Fruit fly (Drosophila melanogaster): ENCODE data around the gene CG32563.

CG32563 gene

dm6 chrX:17229475-17230169, 21.4 kb downstream of the CG32563 start (continued):
- TF ChIP-seq CG6175 (GFP tag; IDR thresholded peaks at IDR 0.05): no peak
- no peak for TF ChIP-seq MESR4 (GFP tag; optimal IDR thresholded peaks at IDR 0.05)
- TF ChIP-seq Xbp1 (GFP tag; optimal IDR thresholded peaks at IDR 0.05): peak; percentile 34
- no peak for TF ChIP-seq Elba2 (GFP tag; optimal IDR thresholded peaks at IDR 0.05)
- no peak for TF ChIP-seq CG6272 (GFP tag; IDR thresholded peaks at IDR 0.05)
- no peak for TF ChIP-seq otp (GFP tag; IDR thresholded peaks at IDR 0.05)
- no peak for TF ChIP-seq CG13296 (GFP tag; optimal IDR thresholded peaks at IDR 0.05)
- no peak for TF ChIP-seq salm (tag; optimal IDR thresholded peaks at IDR 0.05)
- peak; percentile 34 for TF ChIP-seq Abd-B (GFP tag; optimal IDR thresholded peaks at IDR 0.05)
- TF ChIP-seq Sry-δ (GFP tag; optimal IDR thresholded peaks at IDR 0.05): no peak
- TF ChIP-seq CG5245 (GFP tag; optimal IDR thresholded peaks at IDR 0.05): no peak
- TF ChIP-seq dmrt11E (tag; optimal IDR thresholded peaks at IDR 0.05): peak; percentile 54
- TF ChIP-seq lilli (GFP tag; optimal IDR thresholded peaks at IDR 0.05): peak; percentile 42
- TF ChIP-seq bbx (GFP tag; IDR thresholded peaks at IDR 0.05; ENCODE audit: partially characterized antibody): no peak
- no peak for TF ChIP-seq sisA (GFP tag; IDR thresholded peaks at IDR 0.05)
- TF ChIP-seq Sox102F (GFP tag; optimal IDR thresholded peaks at IDR 0.05): peak; percentile 28
- peak; percentile 30; the same call in 1 of the 2 replicates for TF ChIP-seq CG9932 (GFP tag; IDR thresholded peaks at IDR 0.05)
- no peak for TF ChIP-seq Ptx1 (GFP tag; IDR thresholded peaks at IDR 0.05)
- TF ChIP-seq jing (GFP tag; optimal IDR thresholded peaks at IDR 0.05): peak; percentile 8
- no peak for TF ChIP-seq CG6254 (GFP tag; optimal IDR thresholded peaks at IDR 0.05)
- TF ChIP-seq Sry-β (GFP tag; optimal IDR thresholded peaks at IDR 0.05): no peak
- no peak for TF ChIP-seq Hmx (GFP tag; optimal IDR thresholded peaks at IDR 0.05)
- TF ChIP-seq CG11456 (GFP tag; IDR thresholded peaks at IDR 0.05): no peak
- TF ChIP-seq CG2875 (GFP tag; optimal IDR thresholded peaks at IDR 0.05): no peak
- TF ChIP-seq rib (GFP tag; IDR thresholded peaks at IDR 0.05): no peak
- TF ChIP-seq Gug (GFP tag; IDR thresholded peaks at IDR 0.05): no peak
- TF ChIP-seq eyg (GFP tag; optimal IDR thresholded peaks at IDR 0.05): no peak
- TF ChIP-seq CG2712 (tag; optimal IDR thresholded peaks at IDR 0.05): no peak
- TF ChIP-seq CG8388 (GFP tag; optimal IDR thresholded peaks at IDR 0.05): no peak
- TF ChIP-seq ase (GFP tag; IDR thresholded peaks at IDR 0.05): no peak
- no peak for TF ChIP-seq CG31224 (GFP tag; IDR thresholded peaks at IDR 0.05)
- no peak for TF ChIP-seq maf-S (GFP tag; optimal IDR thresholded peaks at IDR 0.05)
- no peak for TF ChIP-seq CG2202 (tag; optimal IDR thresholded peaks at IDR 0.05)
- no peak for TF ChIP-seq CG3163 (GFP tag; optimal IDR thresholded peaks at IDR 0.05)
- no peak for TF ChIP-seq H2.0 (GFP tag; IDR thresholded peaks at IDR 0.05)
- TF ChIP-seq CG2889 (GFP tag; IDR thresholded peaks at IDR 0.05): no peak
- TF ChIP-seq corto (GFP tag; optimal IDR thresholded peaks at IDR 0.05): no peak
- no peak for TF ChIP-seq psq (GFP tag; optimal IDR thresholded peaks at IDR 0.05)
- no peak for TF ChIP-seq Ada2b (GFP tag; IDR thresholded peaks at IDR 0.05)
- no peak for TF ChIP-seq CG18599 (GFP tag; optimal IDR thresholded peaks at IDR 0.05)
- TF ChIP-seq Six4 (GFP tag; optimal IDR thresholded peaks at IDR 0.05): no peak
- no peak for TF ChIP-seq D (optimal IDR thresholded peaks at IDR 0.05)
- no peak for TF ChIP-seq D (GFP tag; optimal IDR thresholded peaks at IDR 0.05)
- no peak for TF ChIP-seq Doc2 (GFP tag; IDR thresholded peaks at IDR 0.05)
- TF ChIP-seq chif (GFP tag; optimal IDR thresholded peaks at IDR 0.05): no peak
